Worm (Caenorhabditis elegans) whole organism, young adult: Measurements from ENCODE around the gene arrd-6.

Experiments
- B0035.1 ChIP-seq: sonication (generic microtip); optimal IDR thresholded peaks from 2 replicates; lab custom pipeline; 2016; ENCODE audit warnings: missing genetic modification characterization, mild to moderate bottlenecking, missing compliant biosample characterization, missing genotype, missing genetic modification reagents
- B0336.3 ChIP-seq: fragments of 200-800 bp; sonication (Bioruptor generic); IDR thresholded peaks from 2 replicates; pipeline ENCODE4 v1.3.6; 2022; ENCODE audit warnings: missing genetic modification characterization, missing compliant biosample characterization
- D2030.7 ChIP-seq: fragments of 200-800 bp; sonication (Bioruptor generic); IDR thresholded peaks from 2 replicates; pipeline ENCODE4 v1.3.6; 2022; ENCODE audit warnings: missing genetic modification reagents, missing genetic modification characterization, missing compliant biosample characterization
- F37B4.10 ChIP-seq: fragments of 200-800 bp; sonication (Bioruptor generic); IDR thresholded peaks from 2 replicates; pipeline ENCODE4 v1.3.6; 2022; ENCODE audit warnings: missing genetic modification characterization, missing compliant biosample characterization
- F39B2.1 ChIP-seq: fragments of 200-800 bp; sonication (Bioruptor generic); IDR thresholded peaks from 2 replicates; pipeline ENCODE4 v1.3.6; 2022; ENCODE audit warnings: missing genetic modification reagents, missing genetic modification characterization, missing compliant biosample characterization
- F57A8.1 ChIP-seq: fragments of 200-800 bp; sonication (Bioruptor generic); optimal IDR thresholded peaks from 2 replicates; lab custom pipeline; 2018; ENCODE audit warnings: mild to moderate bottlenecking, missing genetic modification characterization, moderate library complexity, missing compliant biosample characterization
- F57C9.4 ChIP-seq: sonication (generic microtip); optimal IDR thresholded peaks from 2 replicates; lab custom pipeline; 2017; ENCODE audit warnings: mild to moderate bottlenecking, missing genetic modification characterization, missing compliant biosample characterization
- Y53G8AR.9 ChIP-seq: fragments of 200-800 bp; sonication (Bioruptor generic); conservative IDR thresholded peaks from 2 replicates; pipeline ENCODE4 v1.3.6; 2022; ENCODE audit warnings: missing genetic modification reagents, missing genetic modification characterization, missing compliant biosample characterization
- ama-1 ChIP-seq, 3 experiments: fragments of 150-350 bp in 1 of 3; sonication (generic microtip) in 2 of 3; optimal IDR thresholded peaks; 2 replicates each; lab custom pipeline; 2014 to 2018; ENCODE audit warnings: missing biosample characterization in 2 of 3, missing genetic modification characterization in 2 of 3, missing genetic modification reagents in 2 of 3
- aptf-3 ChIP-seq: fragments of 200-800 bp; sonication (Bioruptor generic); IDR thresholded peaks from 2 replicates; pipeline ENCODE4 v1.3.6; 2022; ENCODE audit warnings: missing genetic modification characterization, missing compliant biosample characterization
- athp-1 ChIP-seq: sonication (generic microtip); optimal IDR thresholded peaks from 2 replicates; lab custom pipeline; 2017; ENCODE audit warnings: mild to moderate bottlenecking, missing genetic modification characterization, missing compliant biosample characterization
- attf-5 ChIP-seq: fragments of 200-800 bp; sonication (Bioruptor generic); optimal IDR thresholded peaks from 2 replicates; lab custom pipeline; 2018; ENCODE audit warnings: mild to moderate bottlenecking, missing genetic modification characterization, missing compliant biosample characterization
- cebp-1 ChIP-seq, 2 experiments: fragments of 200-800 bp in 1 of 2; sonication (Bioruptor generic) in 1 of 2; sonication (generic microtip) in 1 of 2; IDR thresholded peaks in 1 of 2; optimal IDR thresholded peaks in 1 of 2; 2 replicates each; pipeline versions ENCODE4 v1.3.6 to Lab custom; 2017 to 2022; ENCODE audit warnings: missing compliant biosample characterization in 2 of 2, missing genetic modification characterization in 2 of 2, mild to moderate bottlenecking in 1 of 2, missing genetic modification reagents in 1 of 2, moderate library complexity in 1 of 2
- ceh-100 ChIP-seq: fragments of 200-800 bp; sonication (Bioruptor generic); IDR thresholded peaks from 2 replicates; pipeline ENCODE4 v1.3.6; 2022; ENCODE audit warnings: missing genetic modification reagents, missing genetic modification characterization, missing compliant biosample characterization
- ceh-91 ChIP-seq: fragments of 200-800 bp; sonication (Bioruptor generic); IDR thresholded peaks from 2 replicates; pipeline ENCODE4 v1.3.6; 2022; ENCODE audit warnings: missing genetic modification reagents, missing genetic modification characterization, missing compliant biosample characterization
- die-1 ChIP-seq: sonication (generic microtip); optimal IDR thresholded peaks from 2 replicates; lab custom pipeline; 2016; ENCODE audit warnings: missing genotype, mild to moderate bottlenecking, missing genetic modification characterization, missing compliant biosample characterization
- dox-1 ChIP-seq: fragments of 200-800 bp; sonication (Bioruptor generic); IDR thresholded peaks from 2 replicates; pipeline ENCODE4 v1.3.6; 2022; ENCODE audit warnings: missing genetic modification reagents, missing genetic modification characterization, missing compliant biosample characterization
- ekl-4 ChIP-seq: fragments of 200-800 bp; sonication (Bioruptor generic); IDR thresholded peaks from 2 replicates; pipeline ENCODE4 v1.3.6; 2022; ENCODE audit warnings: missing genetic modification reagents, missing genetic modification characterization, missing compliant biosample characterization
- him-1 ChIP-seq: sonication (generic microtip); optimal IDR thresholded peaks from 2 replicates; lab custom pipeline; 2016; ENCODE audit warnings: missing genotype, missing genetic modification reagents, missing genetic modification characterization, missing compliant biosample characterization
- hrde-1 ChIP-seq: sonication (generic microtip); optimal IDR thresholded peaks from 2 replicates; lab custom pipeline; 2016; ENCODE audit warnings: missing genetic modification characterization, mild to moderate bottlenecking, missing compliant biosample characterization, moderate library complexity, missing genotype, missing genetic modification reagents, borderline replicate concordance
- hsf-1 ChIP-seq: fragments of 200-800 bp; sonication (Bioruptor generic); IDR thresholded peaks from 2 replicates; pipeline ENCODE4 v1.3.6; 2022; ENCODE audit warnings: missing genetic modification reagents, missing genetic modification characterization, missing compliant biosample characterization
- lin-26 ChIP-seq: fragments of 200-800 bp; sonication (Bioruptor generic); IDR thresholded peaks from 2 replicates; pipeline ENCODE4 v1.3.6; 2022; ENCODE audit warnings: missing genetic modification reagents, missing genetic modification characterization, missing compliant biosample characterization
- lin-35 ChIP-seq, 3 experiments: fragments of 150-350 bp in 2 of 3; sonication (generic microtip) in 1 of 3; optimal IDR thresholded peaks; 2 replicates each; lab custom pipeline; 2014 to 2018; ENCODE audit warnings: missing biosample characterization in 3 of 3, missing genetic modification characterization in 3 of 3, missing genetic modification reagents in 3 of 3
- lin-54 ChIP-seq: fragments of 200-800 bp; sonication (Bioruptor generic); optimal IDR thresholded peaks from 2 replicates; lab custom pipeline; 2018; ENCODE audit warnings: mild to moderate bottlenecking, missing genetic modification characterization, missing compliant biosample characterization
- lsl-1 ChIP-seq: fragments of 200-800 bp; sonication (Bioruptor generic); optimal IDR thresholded peaks from 2 replicates; lab custom pipeline; 2018; ENCODE audit warnings: mild to moderate bottlenecking, missing genetic modification characterization, moderate library complexity, missing compliant biosample characterization
- lsy-27 ChIP-seq: sonication (generic microtip); optimal IDR thresholded peaks from 2 replicates; lab custom pipeline; 2017; ENCODE audit warnings: missing genetic modification characterization, mild to moderate bottlenecking, missing compliant biosample characterization, antibody characterized with exemption, missing genotype, borderline replicate concordance; ENCODE audit not compliant: insufficient read depth
- madf-3 ChIP-seq: fragments of 200-800 bp; sonication (Bioruptor generic); IDR thresholded peaks from 2 replicates; pipeline ENCODE4 v1.3.6; 2022; ENCODE audit warnings: missing genetic modification reagents, missing genetic modification characterization, missing compliant biosample characterization
- madf-6 ChIP-seq: fragments of 200-800 bp; sonication (Bioruptor generic); IDR thresholded peaks from 2 replicates; pipeline ENCODE4 v1.3.6; 2022; ENCODE audit warnings: missing genetic modification reagents, missing genetic modification characterization, missing compliant biosample characterization
- madf-8 ChIP-seq: fragments of 200-800 bp; sonication (Bioruptor generic); conservative IDR thresholded peaks from 2 replicates; pipeline ENCODE4 v1.3.6; 2022; ENCODE audit warnings: missing genetic modification reagents, missing genetic modification characterization, missing compliant biosample characterization
- mcd-1 ChIP-seq: fragments of 200-800 bp; sonication (Bioruptor generic); IDR thresholded peaks from 2 replicates; pipeline ENCODE4 v1.3.6; 2022; ENCODE audit warnings: missing genetic modification reagents, missing genetic modification characterization, missing compliant biosample characterization
- mel-28 ChIP-seq: sonication (generic microtip); optimal IDR thresholded peaks from 2 replicates; lab custom pipeline; 2016; ENCODE audit warnings: borderline replicate concordance, mild to moderate bottlenecking, missing genetic modification characterization, missing compliant biosample characterization
- nfya-1 ChIP-seq: sonication (generic microtip); optimal IDR thresholded peaks from 2 replicates; lab custom pipeline; 2017; ENCODE audit warnings: antibody characterized with exemption, missing compliant biosample characterization, missing genetic modification characterization, borderline replicate concordance; ENCODE audit not compliant: insufficient read depth
- nfyb-1 ChIP-seq: fragments of 200-800 bp; sonication (Bioruptor generic); IDR thresholded peaks from 2 replicates; pipeline ENCODE4 v1.3.6; 2022; ENCODE audit warnings: missing genetic modification reagents, missing genetic modification characterization, missing compliant biosample characterization
- nhr-179 ChIP-seq: sonication (generic microtip); optimal IDR thresholded peaks from 2 replicates; lab custom pipeline; 2016; ENCODE audit warnings: mild to moderate bottlenecking, missing genetic modification characterization, missing compliant biosample characterization
- pbrm-1 ChIP-seq: fragments of 200-800 bp; sonication (Bioruptor generic); IDR thresholded peaks from 2 replicates; pipeline ENCODE4 v1.3.6; 2022; ENCODE audit warnings: missing genetic modification reagents, missing genetic modification characterization, missing compliant biosample characterization
- rcor-1 ChIP-seq: fragments of 200-800 bp; sonication (Bioruptor generic); IDR thresholded peaks from 2 replicates; pipeline ENCODE4 v1.3.6; 2022; ENCODE audit warnings: missing genetic modification reagents, missing genetic modification characterization, missing compliant biosample characterization
- rpc-1 ChIP-seq, 2 experiments: fragments of 150-350 bp in 1 of 2; sonication (generic microtip) in 1 of 2; optimal IDR thresholded peaks; 2 replicates each; lab custom pipeline; 2014 to 2018; ENCODE audit warnings: missing biosample characterization in 1 of 2, missing genetic modification characterization in 1 of 2, missing genetic modification reagents in 1 of 2, missing genotype in 1 of 2
- snpc-1.1 ChIP-seq: sonication (generic microtip); optimal IDR thresholded peaks from 2 replicates; lab custom pipeline; 2017; ENCODE audit warnings: missing genetic modification characterization, mild to moderate bottlenecking, missing compliant biosample characterization, antibody characterized with exemption, moderate library complexity, missing genotype, missing genetic modification reagents; ENCODE audit not compliant: insufficient read depth
- snpc-1.3 ChIP-seq: sonication (generic microtip); optimal IDR thresholded peaks from 2 replicates; lab custom pipeline; 2017; ENCODE audit warnings: missing genetic modification characterization, mild to moderate bottlenecking, missing compliant biosample characterization, antibody characterized with exemption, moderate library complexity, missing genotype, missing genetic modification reagents; ENCODE audit not compliant: insufficient read depth
- snpc-4 ChIP-seq, 5 experiments: fragments of 150-350 bp in 1 of 5; sonication (generic microtip) in 4 of 5; optimal IDR thresholded peaks; 2 replicates each; lab custom pipeline; 2014 to 2018; ENCODE audit warnings: missing genetic modification characterization in 5 of 5, missing biosample characterization in 3 of 5, antibody characterized with exemption in 2 of 5, mild to moderate bottlenecking in 2 of 5, missing compliant biosample characterization in 2 of 5, missing genotype in 2 of 5, moderate library complexity in 2 of 5, missing genetic modification reagents in 1 of 5
- unc-62 ChIP-seq: fragments of 150-350 bp; optimal IDR thresholded peaks from 2 replicates; lab custom pipeline; 2014; ENCODE audit warnings: missing biosample characterization, missing genetic modification reagents, missing genetic modification characterization
- ztf-22 ChIP-seq: fragments of 200-800 bp; sonication (Bioruptor generic); optimal IDR thresholded peaks from 2 replicates; lab custom pipeline; 2018; ENCODE audit warnings: mild to moderate bottlenecking, missing genetic modification characterization, moderate library complexity, missing compliant biosample characterization
- ztf-25 ChIP-seq: fragments of 200-800 bp; sonication (Bioruptor generic); IDR thresholded peaks from 2 replicates; pipeline ENCODE4 v1.3.6; 2022; ENCODE audit warnings: missing genetic modification reagents, missing genetic modification characterization, missing compliant biosample characterization

Gene arrd-6

ce11 chrII:11125059-11125594 is 17.4 kb upstream of the arrd-6 start (continued):
- TF ChIP-seq ekl-4 (GFP tag; lab: Robert Waterston, UW) (peak; percentile 46; the same call in 1 of the 2 replicates), ceh-100 (GFP tag; lab: Robert Waterston, UW) (no peak), F57A8.1 (GFP tag; lab: Kevin White, UChicago) (no peak), nfyb-1 (GFP tag; lab: Robert Waterston, UW) (no peak), lin-54 (GFP tag; lab: Kevin White, UChicago) (peak; percentile 64), pbrm-1 (0 out of 2 replicates have a peak, but pooled peaks have one; percentile 20), athp-1 (tag; lab: Kevin White, UChicago) (peak; percentile 25), Y53G8AR.9 (GFP tag; lab: Robert Waterston, UW) (0 out of 2 replicates have a peak, but pooled peaks have one; percentile 35), hsf-1 (GFP tag; lab: Robert Waterston, UW) (peak; percentile 20; the same call in 1 of the 2 replicates), nfya-1 (tag; lab: Kevin White, UChicago) (no peak), madf-8 (GFP tag; lab: Robert Waterston, UW) (no peak), hrde-1 (tag; lab: Kevin White, UChicago) (peak; percentile 70), lin-26 (peak; percentile 72; the same call in 1 of the 2 replicates), B0336.3 (peak; percentile 79), B0035.1 (no peak), die-1 (peak; percentile 50), rpc-1 (optimal IDR thresholded peaks at IDR 0.05; lab: Kevin White, UChicago) (no peak), rpc-1 (tag; optimal IDR thresholded peaks at IDR 0.05; lab: Kevin White, UChicago) (no peak), him-1 (tag; lab: Kevin White, UChicago) (peak; percentile 16), mcd-1 (GFP tag; lab: Robert Waterston, UW) (peak; percentile 32; the same call in 1 of the 2 replicates), F57C9.4 (tag; lab: Kevin White, UChicago) (no peak), rcor-1 (peak; percentile 38), madf-6 (GFP tag; lab: Robert Waterston, UW) (peak; percentile 57), F37B4.10 (GFP tag; lab: Robert Waterston, UW) (no peak), aptf-3 (GFP tag; lab: Robert Waterston, UW) (no peak), mel-28 (no peak), lsy-27 (tag; lab: Kevin White, UChicago) (no peak), lsl-1 (GFP tag; lab: Kevin White, UChicago) (peak; percentile 32), F39B2.1 (GFP tag; lab: Robert Waterston, UW) (no peak), dox-1 (no peak), ztf-22 (GFP tag; lab: Kevin White, UChicago) (no peak), nhr-179 (tag; lab: Kevin White, UChicago) (no peak), snpc-1.3 (peak; percentile 46), ztf-25 (no peak), D2030.7 (GFP tag; lab: Robert Waterston, UW) (0 out of 2 replicates have a peak, but pooled peaks have one; percentile 9), snpc-1.1 (no peak)

- peak; percentile 69 for TF ChIP-seq mcd-1 (GFP tag; lab: Robert Waterston, UW)
- TF ChIP-seq snpc-4 (GFP tag; optimal IDR thresholded peaks at IDR 0.05; lab: Kevin White, UChicago), result no peak
- peak in 2 of 4 experiments; percentile 39 to 46 for TF ChIP-seq snpc-4 (tag; optimal IDR thresholded peaks at IDR 0.05; lab: Kevin White, UChicago)
- peak; percentile 42 for TF ChIP-seq attf-5 (GFP tag; lab: Kevin White, UChicago)
- TF ChIP-seq snpc-1.1, result peak; percentile 8
- TF ChIP-seq lin-35 (GFP tag; optimal IDR thresholded peaks at IDR 0.05; lab: Kevin White, UChicago), result peak in 1 of 3 experiments; percentile 31
- TF ChIP-seq madf-3 (GFP tag; lab: Robert Waterston, UW), result 0 out of 2 replicates have a peak, but pooled peaks have one; percentile 28
- peak; percentile 57; the same call in 1 of the 2 replicates for TF ChIP-seq dox-1
- TF ChIP-seq cebp-1 (GFP tag; IDR thresholded peaks at IDR 0.05; lab: Robert Waterston, UW), result no peak
- TF ChIP-seq cebp-1 (tag; optimal IDR thresholded peaks at IDR 0.05; lab: Kevin White, UChicago), result peak; percentile 11
- no peak for TF ChIP-seq ama-1 (optimal IDR thresholded peaks at IDR 0.05; lab: Kevin White, UChicago)
- no peak for TF ChIP-seq ama-1 (GFP tag; optimal IDR thresholded peaks at IDR 0.05; lab: Kevin White, UChicago)
- TF ChIP-seq unc-62 (GFP tag; lab: Kevin White, UChicago), result no peak
- 0 out of 2 replicates have a peak, but pooled peaks have one; percentile 19 for TF ChIP-seq madf-8 (GFP tag; lab: Robert Waterston, UW)
- TF ChIP-seq ceh-91, result peak; percentile 70
- TF ChIP-seq D2030.7 (GFP tag; lab: Robert Waterston, UW), result peak; percentile 63
Measured at ce11 chrII:11126312-11127000, 16.1 kb upstream of the arrd-6 start, which contains the start of the genes rps-9 and lsm-1. rps-9 (minus strand) TSS chrII:11126362. lsm-1 (plus strand) TSS chrII:11126950.
